Worm (Caenorhabditis elegans) whole organism, L2 larva: ENCODE measurements around the gene nspd-7.

Source experiments
- R02D3.7 ChIP-seq: fragments of 150-350 bp; optimal IDR thresholded peaks from 2 replicates; lab custom pipeline; 2014; ENCODE audit warnings: missing biosample characterization, missing genetic modification characterization
- ama-1 ChIP-seq: fragments of 150-350 bp; optimal IDR thresholded peaks from 2 replicates; lab custom pipeline; 2018; ENCODE audit warnings: inconsistent platforms
- elt-3 ChIP-seq: sonication (generic microtip); optimal IDR thresholded peaks from 2 replicates; lab custom pipeline; 2017; ENCODE audit warnings: missing biosample characterization, missing genetic modification characterization
- fos-1 ChIP-seq: fragments of 150-350 bp; optimal IDR thresholded peaks from 2 replicates; lab custom pipeline; 2014; ENCODE audit warnings: missing biosample characterization, missing genetic modification characterization
- mdl-1 ChIP-seq, 2 experiments: fragments of 150-350 bp in 1 of 2; sonication (generic microtip) in 1 of 2; optimal IDR thresholded peaks; 2 replicates each; lab custom pipeline; 2017; ENCODE audit warnings: missing biosample characterization in 2 of 2, missing genetic modification characterization in 2 of 2
- nhr-10 ChIP-seq: sonication (generic microtip); optimal IDR thresholded peaks from 2 replicates; lab custom pipeline; 2017; ENCODE audit warnings: missing biosample characterization, missing genetic modification characterization
- nhr-237 ChIP-seq: fragments of 150-350 bp; optimal IDR thresholded peaks from 2 replicates; lab custom pipeline; 2014; ENCODE audit warnings: missing biosample characterization, missing genetic modification characterization
- unc-39 ChIP-seq: fragments of 150-350 bp; optimal IDR thresholded peaks from 2 replicates; lab custom pipeline; 2014; ENCODE audit warnings: missing biosample characterization, missing genetic modification characterization

DNA sequence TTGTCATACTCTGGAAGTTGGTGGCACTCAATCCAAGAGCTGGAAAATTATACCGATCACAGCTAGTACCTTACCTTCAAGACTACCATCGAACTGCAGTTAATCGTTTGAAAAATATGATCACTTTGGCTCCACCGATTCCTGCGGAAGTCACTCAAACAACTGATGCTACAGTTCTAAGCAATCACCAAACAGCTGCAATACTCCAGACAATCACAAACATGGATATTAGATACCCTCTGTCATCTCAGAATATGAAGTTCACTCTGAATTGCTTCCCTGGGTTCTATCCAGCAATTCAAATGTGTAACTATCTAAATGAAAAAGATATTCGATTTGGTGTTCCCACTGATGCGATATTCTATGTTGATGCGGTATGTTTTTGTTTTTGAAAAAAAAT lies 19.6 kb upstream of the nspd-7 start:
- TF ChIP-seq ama-1 (lab: Kevin White, UChicago) (no peak), mdl-1 (tag; optimal IDR thresholded peaks at IDR 0.05; lab: Kevin White, UChicago) (no peak), unc-39 (no peak), nhr-10 (no peak), R02D3.7 (tag; lab: Kevin White, UChicago) (no peak), nhr-237 (tag; lab: Kevin White, UChicago) (no peak), elt-3 (tag; lab: Kevin White, UChicago) (no peak), fos-1 (tag; lab: Kevin White, UChicago) (no peak)
